Fruit fly (Drosophila melanogaster) S2 (cell line): ENCODE results near the gene CG11596.
A peak's percentile ranks its signal among the peaks of the same experiment; 100 is the strongest.

Experiments used
- CG8478 ChIP-seq: fragments of >200 bp; optimal IDR thresholded peaks from 2 replicates; lab custom pipeline; 2018
- CTCF ChIP-seq, 2 experiments: fragments of >200 bp; optimal IDR thresholded peaks; 2 replicates each; lab custom pipeline; 2018

The CG11596 gene

DNA sequence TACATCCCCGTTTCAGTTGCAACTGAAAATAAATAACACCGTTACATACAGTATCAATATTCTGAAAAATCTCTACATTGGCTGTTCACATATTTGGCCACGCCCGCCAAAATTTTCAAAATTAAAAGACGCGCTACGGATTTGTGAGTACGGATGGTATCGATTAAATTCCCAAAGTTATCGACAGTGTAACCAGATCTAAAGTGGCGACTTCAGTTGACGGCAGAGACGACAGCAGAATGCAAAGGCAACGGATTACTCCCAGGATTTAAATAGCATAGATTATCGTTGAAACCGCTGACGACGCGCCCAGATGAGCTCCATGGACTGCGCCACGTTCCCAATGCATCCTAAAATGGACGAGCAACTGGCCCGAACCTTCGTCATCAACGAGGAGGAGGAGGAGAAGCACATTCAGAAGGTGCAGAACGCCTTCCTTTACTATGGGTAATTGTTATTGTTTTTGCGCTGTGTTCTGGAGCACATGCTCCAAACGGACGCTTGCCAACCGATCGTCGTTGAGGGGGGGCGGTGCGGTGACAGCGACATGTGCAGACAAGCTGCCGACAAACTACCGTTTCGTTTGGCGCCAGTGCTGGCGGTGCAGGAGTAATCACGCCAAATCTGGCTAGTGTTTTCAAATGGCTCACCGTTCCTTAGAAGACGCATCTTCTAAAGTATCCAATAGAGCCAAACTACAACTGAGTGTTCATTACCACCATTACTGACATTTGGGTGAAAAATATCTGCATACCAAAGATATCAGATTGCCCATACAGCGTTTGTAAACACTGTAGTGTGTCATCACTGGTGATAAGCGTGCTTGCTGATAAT, at the start of gene CG11596:
CG11596 (plus strand) TSS at position 211 of the 834 bp plus-strand sequence.
- TF ChIP-seq CTCF (optimal IDR thresholded peaks at IDR 0.05; lab: Kevin White, UChicago) (no peak), CG8478 (no peak)

- TF ChIP-seq CG8478: no peak
- no peak for TF ChIP-seq CTCF (optimal IDR thresholded peaks at IDR 0.05; lab: Kevin White, UChicago)
These were observed 47.8 kb upstream of the CG11596 start, which contains the start of gene CG14818 for dm6 chrX:1879606-1880110. TSS of gene CG14818 (minus strand) at chrX:1879774.

DNA sequence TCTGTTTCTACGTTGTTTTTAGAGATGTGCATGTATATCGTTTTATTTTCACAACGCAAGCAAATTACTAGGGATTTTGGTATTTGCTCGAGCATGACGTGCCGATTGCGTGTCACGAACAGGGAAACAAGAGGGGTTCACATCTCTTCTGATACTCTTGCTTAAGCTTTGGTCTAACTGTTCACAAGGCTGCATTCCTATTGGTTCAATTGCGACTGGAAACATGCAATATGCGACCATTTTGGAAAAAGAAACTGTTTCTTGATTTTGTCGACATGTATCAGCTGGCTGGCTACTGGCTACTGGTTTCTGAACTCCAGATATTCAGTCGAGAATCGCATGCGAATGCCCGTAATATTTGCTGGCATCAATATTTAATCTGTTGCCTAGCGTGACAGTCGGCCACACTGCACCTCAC, 47.3 kb upstream of the CG11596 start, which contains the start of gene Coa8:
Coa8 (plus strand) TSS at position 144 of the 418 bp plus-strand sequence.
- no peak for TF ChIP-seq CTCF (optimal IDR thresholded peaks at IDR 0.05; lab: Kevin White, UChicago)
- no peak for TF ChIP-seq CG8478

dm6 chrX:1880779-1881178, 46.7 kb upstream of the CG11596 start:
- TF ChIP-seq CG8478 (no peak), CTCF (optimal IDR thresholded peaks at IDR 0.05; lab: Kevin White, UChicago) (no peak)

- TF ChIP-seq CTCF (optimal IDR thresholded peaks at IDR 0.05; lab: Kevin White, UChicago) (peak in 1 of 2 experiments; percentile 33), CG8478 (no peak)
These were observed 37.6 kb upstream of the CG11596 start, which contains the start of the genes trr and mRpL16 for dm6 chrX:1889926-1890325. TSS of gene trr (minus strand) at chrX:1889950. TSS of gene mRpL16 (plus strand) at chrX:1890256.

DNA sequence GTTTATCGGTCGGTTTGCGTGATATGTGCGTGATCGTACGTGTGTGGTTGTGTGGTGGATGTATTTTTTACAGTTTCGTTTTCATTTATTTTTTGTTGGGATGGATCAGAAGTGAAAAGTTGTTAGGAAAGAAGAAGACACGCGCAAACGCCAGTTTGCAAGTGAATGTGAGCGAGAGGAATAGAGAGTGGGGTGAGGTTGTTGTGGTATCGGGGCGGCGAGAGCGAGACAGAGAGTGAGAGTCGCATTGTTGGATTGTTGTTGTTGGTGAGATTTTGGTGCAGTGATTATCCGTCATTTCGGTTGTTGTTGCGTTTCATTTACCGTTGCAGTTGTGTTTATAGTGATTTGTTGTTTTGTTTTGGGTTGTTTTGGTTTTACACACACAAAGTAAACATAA, 34.0 kb upstream of the CG11596 start:
- TF ChIP-seq CG8478 (no peak), CTCF (optimal IDR thresholded peaks at IDR 0.05; lab: Kevin White, UChicago) (no peak)

- no peak for TF ChIP-seq CG8478
- TF ChIP-seq CTCF (optimal IDR thresholded peaks at IDR 0.05; lab: Kevin White, UChicago): no peak
These were observed 30.1 kb upstream of the CG11596 start for dm6 chrX:1897384-1897783.

DNA sequence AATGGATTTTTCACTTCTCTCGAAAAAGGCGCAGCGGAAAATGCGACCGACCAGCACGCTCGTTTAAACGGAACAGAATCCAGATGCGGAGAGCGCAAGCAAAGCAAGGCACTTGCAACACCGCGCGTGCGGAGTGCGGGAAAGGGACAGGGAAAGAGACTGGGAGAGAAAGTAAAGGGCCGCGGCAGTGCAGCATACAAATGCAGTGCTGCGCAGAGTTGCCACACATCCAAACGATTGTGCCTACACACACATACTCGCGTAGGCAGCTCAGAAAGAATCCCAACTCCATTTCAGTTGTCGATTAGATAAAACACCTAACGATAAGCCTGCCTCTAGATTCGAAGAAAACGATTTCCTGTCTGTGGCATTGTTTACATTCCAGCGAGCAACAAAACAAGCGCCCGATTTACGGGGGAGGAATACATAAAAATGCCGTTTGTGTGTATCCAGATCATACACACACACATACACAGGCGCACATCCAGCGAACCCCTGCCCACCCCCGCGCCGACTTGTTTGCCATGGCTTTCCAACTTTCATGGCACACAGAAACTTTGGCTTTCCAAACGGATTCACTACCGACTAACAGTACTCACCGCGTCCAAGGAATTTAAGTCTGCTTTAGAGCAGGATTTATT, 27.9 kb upstream of the CG11596 start:
- TF ChIP-seq CTCF (optimal IDR thresholded peaks at IDR 0.05; lab: Kevin White, UChicago): no peak
- no peak for TF ChIP-seq CG8478

DNA sequence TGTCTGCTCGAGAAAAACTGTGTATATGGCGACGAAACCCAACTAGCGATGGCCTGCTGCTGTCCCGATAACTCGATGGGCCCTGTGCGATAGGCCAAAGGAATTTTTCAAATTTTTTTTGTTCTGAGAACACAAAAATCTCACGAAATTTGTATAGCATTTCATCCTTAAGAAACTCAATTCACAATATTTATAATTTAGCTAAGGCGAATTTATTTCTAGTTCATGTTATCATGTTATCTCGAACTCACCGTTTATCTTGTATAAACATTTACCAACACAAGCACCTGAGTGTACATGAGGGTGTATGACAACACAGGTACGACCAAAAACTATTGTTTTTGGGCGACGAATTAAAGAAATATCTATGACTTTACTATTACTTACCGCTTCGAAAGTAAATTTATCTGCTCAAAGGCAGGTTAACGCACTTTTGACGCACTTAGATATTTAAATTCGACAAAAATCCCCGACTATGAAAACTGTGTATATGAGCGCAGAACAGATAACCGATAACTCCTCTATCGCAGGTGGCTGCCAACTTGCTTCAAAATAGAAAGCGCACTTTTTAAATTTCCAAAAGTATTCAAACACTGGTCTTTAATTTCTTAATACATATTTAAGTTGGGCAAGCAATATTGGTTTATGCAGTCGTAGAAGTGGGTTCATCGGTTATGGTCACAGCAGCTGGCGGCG, 27.2 kb upstream of the CG11596 start, which contains the start of gene arm:
arm (minus strand) TSS at position 524 of the 696 bp plus-strand sequence.
- no peak for TF ChIP-seq CTCF (optimal IDR thresholded peaks at IDR 0.05; lab: Kevin White, UChicago)
- no peak for TF ChIP-seq CG8478

dm6 chrX:1901605-1902136, 25.8 kb upstream of the CG11596 start, which contains the start of gene Ldaf1:
TSS of gene Ldaf1 (minus strand) at chrX:1901911.
- TF ChIP-seq CTCF (optimal IDR thresholded peaks at IDR 0.05; lab: Kevin White, UChicago) (no peak), CG8478 (no peak)

DNA sequence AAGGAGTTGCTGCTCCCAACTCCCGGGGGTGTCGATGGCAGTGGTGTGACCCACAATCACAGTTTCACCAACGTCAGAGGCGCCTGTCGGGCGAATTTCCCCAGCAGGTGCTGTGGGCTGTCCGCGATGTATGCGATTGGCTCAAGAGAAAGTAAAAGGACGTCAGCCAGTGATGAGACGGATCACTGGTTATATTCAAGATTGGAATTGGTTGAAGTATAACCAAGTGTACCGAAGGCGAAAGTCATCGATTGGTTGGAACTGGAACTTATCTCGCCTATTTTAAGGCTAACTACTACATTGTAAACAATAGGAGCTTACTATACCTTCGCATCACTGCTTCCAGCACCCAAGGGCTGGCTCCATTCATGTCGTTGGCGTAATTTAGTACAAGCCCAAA, 24.4 kb upstream of the CG11596 start, which contains the start of gene CG32801:
CG32801 (minus strand) TSS at position 101 of the 400 bp plus-strand sequence.
- TF ChIP-seq CTCF (optimal IDR thresholded peaks at IDR 0.05; lab: Kevin White, UChicago) (no peak), CG8478 (no peak)

- no peak for TF ChIP-seq CTCF (optimal IDR thresholded peaks at IDR 0.05; lab: Kevin White, UChicago)
- TF ChIP-seq CG8478: no peak
These were observed 23.5 kb upstream of the CG11596 start for dm6 chrX:1903968-1904367.

DNA sequence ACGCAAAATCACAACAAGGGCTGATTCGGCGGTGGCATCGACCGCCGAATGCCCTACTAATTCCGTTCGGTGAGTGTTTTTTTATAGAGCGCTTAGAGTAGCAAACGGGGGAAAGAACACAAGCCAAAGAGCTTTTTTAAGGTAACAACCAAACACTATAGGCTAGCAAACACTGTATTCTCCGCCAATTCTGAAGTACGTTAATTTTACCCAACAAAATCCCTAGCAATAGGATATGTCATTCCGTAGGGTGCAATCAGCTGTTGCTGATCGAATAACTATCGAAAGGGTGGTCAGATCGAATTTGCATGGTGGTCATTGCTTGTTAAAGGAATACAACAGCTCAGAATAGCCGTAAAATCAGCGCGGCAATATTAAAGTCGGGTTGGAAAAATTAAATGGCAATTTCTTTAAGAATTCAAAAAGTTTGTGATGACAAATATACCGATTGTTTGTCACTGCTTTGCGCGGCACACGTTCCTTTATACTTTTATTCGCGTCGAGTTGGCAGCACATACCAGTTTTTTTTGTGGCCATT, 19.7 kb upstream of the CG11596 start, which contains the start of gene mip130:
mip130 (plus strand) TSS at position 513 of the 538 bp plus-strand sequence.
- TF ChIP-seq CTCF (optimal IDR thresholded peaks at IDR 0.05; lab: Kevin White, UChicago): no peak

dm6 chrX:1908757-1909156, 18.7 kb upstream of the CG11596 start, which contains the start of the genes Edem1 and Rbcn-3B:
TSS of gene Edem1 (minus strand) at chrX:1908827.
TSS of gene Rbcn-3B (plus strand) at chrX:1908920.
- TF ChIP-seq CTCF (optimal IDR thresholded peaks at IDR 0.05; lab: Kevin White, UChicago) (no peak), CG8478 (no peak)
